Worm (Caenorhabditis elegans) whole organism, L3 larva: ENCODE data around the gene K10B4.1.
A peak's percentile ranks its signal among the peaks of the same experiment; 100 is the strongest.

Source experiments
- R02D3.7 ChIP-seq: fragments of 150-350 bp; optimal IDR thresholded peaks from 2 replicates; lab custom pipeline; 2014; ENCODE audit warnings: missing biosample characterization, missing genetic modification characterization
- aly-2 ChIP-seq: fragments of 150-350 bp; optimal IDR thresholded peaks from 2 replicates; lab custom pipeline; 2014; ENCODE audit warnings: missing biosample characterization, missing genetic modification characterization
- ama-1 ChIP-seq: fragments of 150-350 bp; optimal IDR thresholded peaks from 2 replicates; lab custom pipeline; 2018
- ceh-16 ChIP-seq: sonication (generic microtip); optimal IDR thresholded peaks from 2 replicates; lab custom pipeline; 2017; ENCODE audit warnings: missing biosample characterization, missing genetic modification characterization
- ceh-28 ChIP-seq: fragments of 150-350 bp; optimal IDR thresholded peaks from 2 replicates; lab custom pipeline; 2014; ENCODE audit warnings: missing biosample characterization, missing genetic modification reagents, missing genetic modification characterization
- ceh-82 ChIP-seq: fragments of 150-350 bp; optimal IDR thresholded peaks from 2 replicates; lab custom pipeline; 2014; ENCODE audit warnings: missing biosample characterization, missing genetic modification characterization
- daf-12 ChIP-seq: fragments of 150-350 bp; optimal IDR thresholded peaks from 2 replicates; lab custom pipeline; 2014; ENCODE audit warnings: missing biosample characterization, missing genetic modification reagents, missing genetic modification characterization
- egl-27 ChIP-seq: sonication (generic microtip); optimal IDR thresholded peaks from 4 replicates; lab custom pipeline; 2017; ENCODE audit warnings: missing biosample characterization, missing genetic modification reagents, missing genetic modification characterization
- egl-5 ChIP-seq: fragments of 150-350 bp; optimal IDR thresholded peaks from 2 replicates; lab custom pipeline; 2017; ENCODE audit warnings: missing biosample characterization, missing genetic modification reagents, missing genetic modification characterization, inconsistent platforms
- elt-1 ChIP-seq: fragments of 150-350 bp; optimal IDR thresholded peaks from 2 replicates; lab custom pipeline; 2014; ENCODE audit warnings: missing biosample characterization, missing genetic modification characterization
- elt-2 ChIP-seq: sonication (generic microtip); optimal IDR thresholded peaks from 2 replicates; lab custom pipeline; 2016; ENCODE audit warnings: missing genetic modification reagents, mild to moderate bottlenecking, missing genetic modification characterization, missing compliant biosample characterization
- elt-3 ChIP-seq, 3 experiments: fragments of 150-350 bp in 1 of 3; sonication (generic microtip) in 2 of 3; optimal IDR thresholded peaks; 2 replicates in 2 of 3; 4 replicates in 1 of 3; lab custom pipeline; 2014 to 2017; ENCODE audit warnings: missing biosample characterization in 3 of 3, missing genetic modification characterization in 3 of 3
- eor-1 ChIP-seq, 2 experiments: fragments of 150-350 bp; optimal IDR thresholded peaks; 2 replicates each; lab custom pipeline; 2014 to 2018; ENCODE audit warnings: missing biosample characterization in 2 of 2, missing genetic modification characterization in 2 of 2
- fkh-2 ChIP-seq: fragments of 150-350 bp; optimal IDR thresholded peaks from 2 replicates; lab custom pipeline; 2014; ENCODE audit warnings: missing biosample characterization, missing genetic modification reagents, missing genetic modification characterization
- fos-1 ChIP-seq: fragments of 150-350 bp; optimal IDR thresholded peaks from 2 replicates; lab custom pipeline; 2014; ENCODE audit warnings: missing biosample characterization, missing genetic modification characterization
- hmg-11 ChIP-seq: sonication (generic microtip); optimal IDR thresholded peaks from 2 replicates; lab custom pipeline; 2016; ENCODE audit warnings: missing genetic modification characterization, missing compliant biosample characterization
- jun-1 ChIP-seq: fragments of 150-350 bp; optimal IDR thresholded peaks from 2 replicates; lab custom pipeline; 2014; ENCODE audit warnings: missing biosample characterization, missing genetic modification reagents, missing genetic modification characterization
- lin-15B ChIP-seq: fragments of 150-350 bp; optimal IDR thresholded peaks from 2 replicates; lab custom pipeline; 2014; ENCODE audit warnings: missing biosample characterization, missing genetic modification characterization
- lin-39 ChIP-seq: fragments of 150-350 bp; optimal IDR thresholded peaks from 2 replicates; lab custom pipeline; 2018; ENCODE audit warnings: missing biosample characterization, missing genetic modification reagents, missing genetic modification characterization
- lsy-12 ChIP-seq: sonication (generic microtip); optimal IDR thresholded peaks from 2 replicates; lab custom pipeline; 2016; ENCODE audit warnings: mild to moderate bottlenecking, missing genetic modification characterization, missing compliant biosample characterization
- mml-1 ChIP-seq: fragments of 150-350 bp; sonication (generic microtip); optimal IDR thresholded peaks from 3 replicates; lab custom pipeline; 2014; ENCODE audit warnings: missing biosample characterization, missing genetic modification characterization
- nfya-1 ChIP-seq: sonication (generic microtip); optimal IDR thresholded peaks from 2 replicates; lab custom pipeline; 2017; ENCODE audit warnings: missing genetic modification characterization, mild to moderate bottlenecking, missing compliant biosample characterization, antibody characterized with exemption, moderate library complexity; ENCODE audit not compliant: insufficient read depth
- nhr-11 ChIP-seq: fragments of 150-350 bp; optimal IDR thresholded peaks from 2 replicates; lab custom pipeline; 2014; ENCODE audit warnings: missing biosample characterization, missing genetic modification characterization
- nhr-23 ChIP-seq: fragments of 150-350 bp; optimal IDR thresholded peaks from 2 replicates; lab custom pipeline; 2014; ENCODE audit warnings: missing biosample characterization, missing genetic modification reagents, missing genetic modification characterization
- nhr-25 ChIP-seq: sonication (generic microtip); optimal IDR thresholded peaks from 2 replicates; lab custom pipeline; 2017; ENCODE audit warnings: missing biosample characterization, missing genetic modification characterization
- nhr-28 ChIP-seq: fragments of 150-350 bp; optimal IDR thresholded peaks from 2 replicates; lab custom pipeline; 2014; ENCODE audit warnings: missing biosample characterization, missing genetic modification characterization
- nhr-43 ChIP-seq: sonication (generic microtip); optimal IDR thresholded peaks from 2 replicates; lab custom pipeline; 2016; ENCODE audit warnings: mild to moderate bottlenecking, missing genetic modification characterization, missing compliant biosample characterization; ENCODE audit not compliant: poor library complexity, severe bottlenecking
- nhr-76 ChIP-seq: fragments of 150-350 bp; sonication (generic microtip); optimal IDR thresholded peaks from 5 replicates; lab custom pipeline; 2014; ENCODE audit warnings: missing biosample characterization, missing genetic modification characterization
- nhr-77 ChIP-seq: fragments of 150-350 bp; optimal IDR thresholded peaks from 2 replicates; lab custom pipeline; 2014; ENCODE audit warnings: missing biosample characterization, missing genetic modification characterization
- pha-4 ChIP-seq: fragments of 150-350 bp; optimal IDR thresholded peaks from 2 replicates; lab custom pipeline; 2014; ENCODE audit warnings: missing biosample characterization, missing genetic modification reagents, missing genetic modification characterization
- pqm-1 ChIP-seq: fragments of 150-350 bp; optimal IDR thresholded peaks from 2 replicates; lab custom pipeline; 2017; ENCODE audit warnings: missing biosample characterization, missing genetic modification characterization, inconsistent platforms
- sea-2 ChIP-seq: fragments of 150-350 bp; sonication (generic microtip); optimal IDR thresholded peaks from 4 replicates; lab custom pipeline; 2014; ENCODE audit warnings: missing biosample characterization, missing genetic modification reagents, missing genetic modification characterization
- skn-1 ChIP-seq: fragments of 150-350 bp; optimal IDR thresholded peaks from 2 replicates; lab custom pipeline; 2014; ENCODE audit warnings: missing biosample characterization, missing genetic modification characterization
- snpc-4 ChIP-seq: fragments of 150-350 bp; optimal IDR thresholded peaks from 2 replicates; lab custom pipeline; 2014; ENCODE audit warnings: missing biosample characterization, missing genetic modification characterization
- tbx-2 ChIP-seq: sonication (generic microtip); optimal IDR thresholded peaks from 2 replicates; lab custom pipeline; 2016; ENCODE audit warnings: mild to moderate bottlenecking, missing genetic modification characterization, missing compliant biosample characterization
- unc-39 ChIP-seq: sonication (generic microtip); optimal IDR thresholded peaks from 4 replicates; lab custom pipeline; 2017; ENCODE audit warnings: missing biosample characterization, missing genetic modification characterization
- unc-62 ChIP-seq: fragments of 150-350 bp; sonication (generic microtip); optimal IDR thresholded peaks from 4 replicates; lab custom pipeline; 2014; ENCODE audit warnings: missing biosample characterization, missing genetic modification reagents, missing genetic modification characterization
- zag-1 ChIP-seq: fragments of 150-350 bp; optimal IDR thresholded peaks from 2 replicates; lab custom pipeline; 2014; ENCODE audit warnings: missing biosample characterization, missing genetic modification characterization
- ztf-11 ChIP-seq: fragments of 150-350 bp; optimal IDR thresholded peaks from 2 replicates; lab custom pipeline; 2014; ENCODE audit warnings: missing biosample characterization, missing genetic modification characterization

The K10B4.1 gene

DNA sequence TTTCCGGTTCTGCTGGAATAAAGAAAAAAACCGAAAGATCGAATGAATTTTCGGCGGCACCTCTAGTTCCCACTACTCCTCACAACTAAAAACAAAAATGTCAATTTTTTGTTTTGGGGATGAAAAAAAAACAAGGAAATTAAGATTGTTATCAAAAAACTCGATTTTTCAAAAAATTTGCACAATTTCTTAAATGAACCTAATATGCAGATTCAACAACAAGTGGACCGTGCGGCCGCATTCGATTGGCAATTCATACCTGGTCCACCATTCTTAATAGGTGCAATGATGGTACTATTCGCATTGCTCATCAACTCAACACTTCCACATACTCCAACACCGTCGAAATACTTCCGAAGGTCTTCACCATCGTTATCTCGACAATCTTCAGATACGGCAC lies 16.2 kb downstream of the K10B4.1 start:
- TF ChIP-seq unc-62 (no peak), egl-5 (no peak), egl-27 (tag; lab: Kevin White, UChicago) (no peak), nfya-1 (tag; lab: Kevin White, UChicago) (no peak), eor-1 (tag; optimal IDR thresholded peaks at IDR 0.05; lab: Kevin White, UChicago) (no peak), nhr-25 (no peak), nhr-76 (tag; lab: Kevin White, UChicago) (no peak), ceh-16 (no peak), zag-1 (no peak), lin-39 (tag; lab: Kevin White, UChicago) (no peak), hmg-11 (no peak), elt-3 (tag; optimal IDR thresholded peaks at IDR 0.05; lab: Kevin White, UChicago) (no peak), pha-4 (tag; lab: Kevin White, UChicago) (no peak)

- no peak for TF ChIP-seq nhr-28 (tag; lab: Kevin White, UChicago)
- TF ChIP-seq lin-15B (tag; lab: Kevin White, UChicago) = no peak
- no peak for TF ChIP-seq daf-12 (tag; lab: Kevin White, UChicago)
- no peak for TF ChIP-seq mml-1
- no peak for TF ChIP-seq lsy-12
- TF ChIP-seq pha-4 (tag; lab: Kevin White, UChicago) = no peak
- TF ChIP-seq ztf-11 = no peak
- TF ChIP-seq elt-2 = no peak
- TF ChIP-seq unc-39 (tag; lab: Kevin White, UChicago) = no peak
- TF ChIP-seq zag-1 = no peak
- TF ChIP-seq ceh-28 (tag; lab: Kevin White, UChicago) = no peak
- TF ChIP-seq elt-3 (tag; optimal IDR thresholded peaks at IDR 0.05; lab: Kevin White, UChicago) = no peak
- TF ChIP-seq egl-5 = no peak
- TF ChIP-seq eor-1 (tag; optimal IDR thresholded peaks at IDR 0.05; lab: Kevin White, UChicago) = no peak
- TF ChIP-seq jun-1 (tag; lab: Kevin White, UChicago) = no peak
- no peak for TF ChIP-seq elt-1 (tag; lab: Kevin White, UChicago)
- TF ChIP-seq nhr-76 (tag; lab: Kevin White, UChicago) = no peak
- no peak for TF ChIP-seq nhr-11 (tag; lab: Kevin White, UChicago)
- TF ChIP-seq fkh-2 = no peak
These were observed 17.0 kb downstream of the K10B4.1 start, which contains the start of gene T25D3.3 for ce11 chrII:152283-152682. Gene T25D3.3 (plus strand): TSS chrII:152583.

- TF ChIP-seq skn-1 (peak; percentile 14), nhr-23 (tag; lab: Kevin White, UChicago) (peak; percentile 95), snpc-4 (tag; lab: Kevin White, UChicago) (peak; percentile 84), egl-5 (peak; percentile 85), elt-2 (peak; percentile 66), ceh-82 (tag; lab: Kevin White, UChicago) (peak; percentile 92), pqm-1 (tag; lab: Kevin White, UChicago) (peak; percentile 38), zag-1 (peak; percentile 16), ama-1 (lab: Kevin White, UChicago) (no peak), nhr-43 (peak; percentile 85), ztf-11 (no peak), R02D3.7 (tag; lab: Kevin White, UChicago) (peak; percentile 84), lsy-12 (peak; percentile 87), elt-1 (tag; lab: Kevin White, UChicago) (peak; percentile 16), pha-4 (tag; lab: Kevin White, UChicago) (peak; percentile 99), nhr-77 (tag; lab: Kevin White, UChicago) (peak; percentile 73), jun-1 (tag; lab: Kevin White, UChicago) (peak; percentile 73), ceh-28 (tag; lab: Kevin White, UChicago) (peak; percentile 77), sea-2 (GFP tag; lab: Kevin White, UChicago) (no peak), nfya-1 (tag; lab: Kevin White, UChicago) (peak; percentile 91), nhr-25 (peak; percentile 89), fos-1 (no peak), aly-2 (tag; lab: Kevin White, UChicago) (no peak), lin-39 (tag; lab: Kevin White, UChicago) (peak; percentile 85), hmg-11 (peak; percentile 92), lin-15B (tag; lab: Kevin White, UChicago) (peak; percentile 98), tbx-2 (tag; lab: Kevin White, UChicago) (peak; percentile 77), eor-1 (tag; optimal IDR thresholded peaks at IDR 0.05; lab: Kevin White, UChicago) (no peak)
These were observed 20.6 kb downstream of the K10B4.1 start, which contains the start of gene mrpl-28 for ce11 chrII:155904-156303. Gene mrpl-28 (minus strand): TSS chrII:156009.
